Worm (Caenorhabditis elegans): ENCODE data around the gene cyp-34A7.

Gene cyp-34A7

DNA sequence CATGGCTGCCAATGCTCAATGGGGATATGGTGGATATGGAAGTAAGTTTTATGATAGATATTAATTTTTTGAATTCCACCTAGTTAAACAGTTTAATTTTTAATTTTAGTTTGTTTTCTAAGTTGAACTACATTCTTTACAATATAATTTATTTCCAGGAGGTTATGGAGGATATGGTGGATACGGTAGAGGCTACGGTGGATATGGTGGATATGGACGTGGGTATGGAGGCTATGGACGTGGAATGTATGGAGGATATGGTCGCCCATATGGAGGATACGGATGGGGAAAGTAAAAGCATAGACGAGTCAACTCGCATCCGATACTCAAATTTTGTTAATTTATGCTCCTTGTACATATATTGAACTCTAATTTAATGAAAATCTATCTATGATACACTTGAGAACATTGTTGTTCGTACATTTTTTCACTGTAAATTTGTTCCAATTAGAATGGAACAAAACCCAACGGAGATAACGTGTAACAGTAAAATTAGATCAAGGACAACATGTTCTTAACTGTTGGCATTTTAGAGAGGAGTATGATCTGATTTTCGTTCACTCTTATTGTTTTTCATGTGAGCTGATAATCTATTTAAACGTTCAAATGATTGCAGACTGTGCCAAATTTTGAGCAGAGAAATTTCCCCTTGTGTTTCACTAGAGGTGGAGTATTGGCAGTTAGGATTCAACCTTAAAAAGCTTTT, 16.8 kb upstream of the cyp-34A7 start:
- TF ChIP-seq nhr-120 (GFP tag; IDR thresholded peaks at IDR 0.05) (no peak), ceh-58 (GFP tag; IDR thresholded peaks at IDR 0.05) (no peak), unc-130 (GFP tag; optimal IDR thresholded peaks at IDR 0.05) (no peak), nfya-2 (GFP tag; IDR thresholded peaks at IDR 0.05) (no peak)

ce11 chrV:3979819-3980218, 16.2 kb upstream of the cyp-34A7 start, which contains the start of gene nlp-31:
nlp-31 (plus strand) TSS chrV:3980055.
- TF ChIP-seq bed-2 (GFP tag; IDR thresholded peaks at IDR 0.05): no peak
- no peak for TF ChIP-seq F49E8.2 (tag; optimal IDR thresholded peaks at IDR 0.05; ENCODE audit: insufficient read depth)
- no peak for TF ChIP-seq tbx-9 (tag; optimal IDR thresholded peaks at IDR 0.05; ENCODE audit: borderline replicate concordance)

- no peak for TF ChIP-seq ceh-100 (GFP tag; IDR thresholded peaks at IDR 0.05)
- no peak for TF ChIP-seq hrde-1 (tag; optimal IDR thresholded peaks at IDR 0.05; ENCODE audit: borderline replicate concordance)
- no peak for TF ChIP-seq F37B4.10 (GFP tag; IDR thresholded peaks at IDR 0.05)
- TF ChIP-seq ceh-79 (tag; optimal IDR thresholded peaks at IDR 0.05): no peak
- no peak for TF ChIP-seq F55B11.4 (tag; optimal IDR thresholded peaks at IDR 0.05; ENCODE audit: borderline replicate concordance, insufficient read depth)
- TF ChIP-seq egl-44 (GFP tag; IDR thresholded peaks at IDR 0.05): no peak
- no peak for TF ChIP-seq nhr-90 (tag; optimal IDR thresholded peaks at IDR 0.05)
- no peak for TF ChIP-seq zfh-2 (GFP tag; conservative IDR thresholded peaks at IDR 0.05)
- no peak for TF ChIP-seq lin-40 (tag; optimal IDR thresholded peaks at IDR 0.05)
- no peak for TF ChIP-seq bed-2 (GFP tag; IDR thresholded peaks at IDR 0.05)
These were observed 15.4 kb upstream of the cyp-34A7 start, which contains the start of gene nlp-34 for ce11 chrV:3979053-3979452. nlp-34 (minus strand) TSS chrV:3979134.

DNA sequence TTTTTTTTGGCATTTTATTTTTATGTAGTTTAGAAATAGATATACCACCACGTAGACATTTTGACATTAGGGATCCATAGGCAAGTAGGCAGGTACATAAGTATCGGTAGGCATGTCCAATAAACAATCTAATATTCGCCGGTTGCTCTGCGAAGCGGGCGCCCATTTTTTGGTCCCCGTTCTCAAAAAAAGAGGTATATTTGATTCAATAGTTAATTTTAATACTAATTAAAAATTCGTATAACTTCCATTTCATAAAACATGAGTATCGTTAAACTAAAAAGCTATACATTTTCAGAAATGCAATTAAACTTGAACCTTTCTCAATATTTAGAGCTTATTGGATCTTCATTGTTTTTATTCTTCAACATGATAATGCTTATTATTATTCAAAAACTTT, 13.3 kb upstream of the cyp-34A7 start, which contains the start of gene str-83:
str-83 (plus strand) TSS at position 301 of the 400 bp plus-strand sequence.
- TF ChIP-seq ztf-18 (tag; optimal IDR thresholded peaks at IDR 0.05): no peak
- no peak for TF ChIP-seq F49E8.2 (tag; optimal IDR thresholded peaks at IDR 0.05; ENCODE audit: insufficient read depth)
- TF ChIP-seq xnd-1 (tag; optimal IDR thresholded peaks at IDR 0.05): no peak
- no peak for TF ChIP-seq cebp-2 (GFP tag; IDR thresholded peaks at IDR 0.05)
- TF ChIP-seq pbrm-1 (GFP tag; IDR thresholded peaks at IDR 0.05): no peak

DNA sequence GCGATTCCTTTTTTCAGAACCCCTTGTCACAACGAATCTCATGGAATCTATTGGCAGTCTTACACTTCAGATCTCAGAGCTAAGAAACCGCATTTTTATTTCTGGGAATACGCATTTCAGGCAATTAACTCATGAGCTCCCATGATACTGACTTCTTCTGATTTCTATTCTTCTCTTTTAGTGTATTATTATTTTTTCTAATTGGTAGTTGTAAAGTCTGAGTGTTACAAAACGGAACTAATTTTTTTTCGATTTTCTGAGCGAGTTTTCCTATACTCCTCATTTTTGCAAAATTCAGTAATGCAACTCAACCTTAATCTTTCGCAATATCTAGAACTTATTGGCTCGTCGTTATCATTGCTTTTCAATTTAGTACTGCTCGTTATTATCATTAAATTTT, 10.7 kb upstream of the cyp-34A7 start, which contains the start of gene str-82:
str-82 (plus strand) TSS at position 301 of the 400 bp plus-strand sequence.
- TF ChIP-seq chd-7 (tag; optimal IDR thresholded peaks at IDR 0.05): no peak
- no peak for TF ChIP-seq F23B12.7 (tag; optimal IDR thresholded peaks at IDR 0.05; ENCODE audit: insufficient read depth)
- TF ChIP-seq fkh-3 (tag; optimal IDR thresholded peaks at IDR 0.05): no peak
- TF ChIP-seq B0336.3 (GFP tag; IDR thresholded peaks at IDR 0.05): no peak
- TF ChIP-seq hmg-1.2 (GFP tag; IDR thresholded peaks at IDR 0.05): no peak
- TF ChIP-seq mxl-1 (tag; optimal IDR thresholded peaks at IDR 0.05): no peak
- no peak for TF ChIP-seq madf-6 (GFP tag; IDR thresholded peaks at IDR 0.05)
- no peak for TF ChIP-seq tbx-9 (tag; optimal IDR thresholded peaks at IDR 0.05; ENCODE audit: borderline replicate concordance)
- TF ChIP-seq die-1 (tag; optimal IDR thresholded peaks at IDR 0.05): no peak
- no peak for TF ChIP-seq D2030.7 (GFP tag; IDR thresholded peaks at IDR 0.05)
- TF ChIP-seq snpc-4 (GFP tag; optimal IDR thresholded peaks at IDR 0.05): no peak
- TF ChIP-seq snpc-4 (tag; optimal IDR thresholded peaks at IDR 0.05): no peak
- TF ChIP-seq snpc-1.3 (tag; optimal IDR thresholded peaks at IDR 0.05; ENCODE audit: insufficient read depth): no peak
- no peak for TF ChIP-seq gei-17 (GFP tag; optimal IDR thresholded peaks at IDR 0.05)
- TF ChIP-seq attf-6 (GFP tag; IDR thresholded peaks at IDR 0.05): no peak
- TF ChIP-seq Y79H2A.3 (GFP tag; conservative IDR thresholded peaks at IDR 0.05): no peak
- no peak for TF ChIP-seq hrde-1 (tag; optimal IDR thresholded peaks at IDR 0.05; ENCODE audit: borderline replicate concordance)
- TF ChIP-seq lin-35 (GFP tag; optimal IDR thresholded peaks at IDR 0.05): no peak
- no peak for TF ChIP-seq rpc-1 (optimal IDR thresholded peaks at IDR 0.05)
- no peak for TF ChIP-seq rpc-1 (tag; optimal IDR thresholded peaks at IDR 0.05)
- no peak for TF ChIP-seq egl-44 (GFP tag; IDR thresholded peaks at IDR 0.05)

Measured in whole organism, young adult.